Worm (Caenorhabditis elegans): ENCODE measurements around the gene F19B2.7.

F19B2.7 gene

ce11 chrV:20142285-20142684, 9.2 kb upstream of the F19B2.7 start, which contains the start of gene Y113G7A.12:
Gene Y113G7A.12, plus strand, starts transcription at chrV:20142585.
- TF ChIP-seq aptf-2 (GFP tag; conservative IDR thresholded peaks at IDR 0.05) (no peak), nfya-1 (tag; optimal IDR thresholded peaks at IDR 0.05; ENCODE audit: borderline replicate concordance, insufficient read depth) (no peak)

- no peak for TF ChIP-seq snpc-4 (GFP tag; optimal IDR thresholded peaks at IDR 0.05)
- peak in 2 of 4 experiments; percentile 72 to 79 for TF ChIP-seq snpc-4 (tag; optimal IDR thresholded peaks at IDR 0.05)
- peak; percentile 61 for TF ChIP-seq snpc-1.1 (tag; optimal IDR thresholded peaks at IDR 0.05; ENCODE audit: insufficient read depth)
- no peak for TF ChIP-seq somi-1 (GFP tag; optimal IDR thresholded peaks at IDR 0.05)
- TF ChIP-seq F52B5.7 (tag; optimal IDR thresholded peaks at IDR 0.05) = no peak
Measured at ce11 chrV:20143711-20144110, 7.8 kb upstream of the F19B2.7 start.

ce11 chrV:20147662-20148245, 3.8 kb upstream of the F19B2.7 start, which contains the start of gene Y113G7A.13:
Gene Y113G7A.13, plus strand, starts transcription at chrV:20148195.
- TF ChIP-seq nhr-90 (tag; optimal IDR thresholded peaks at IDR 0.05) (no peak), nhr-80 (tag; optimal IDR thresholded peaks at IDR 0.05) (peak; percentile 79), attf-5 (GFP tag; optimal IDR thresholded peaks at IDR 0.05) (peak; percentile 41)

ce11 chrV:20151855-20152254, 323 bp downstream of the F19B2.7 start:
- TF ChIP-seq B0261.1 (tag; optimal IDR thresholded peaks at IDR 0.05) (peak; percentile 39), rpc-1 (optimal IDR thresholded peaks at IDR 0.05) (peak; percentile 39), rpc-1 (tag; optimal IDR thresholded peaks at IDR 0.05) (peak; percentile 71), tbp1 (GFP tag; optimal IDR thresholded peaks at IDR 0.05) (peak; percentile 64), rec-8 (tag; optimal IDR thresholded peaks at IDR 0.05) (no peak)

- TF ChIP-seq hrde-1 (tag; optimal IDR thresholded peaks at IDR 0.05; ENCODE audit: borderline replicate concordance) (no peak), ceh-79 (tag; optimal IDR thresholded peaks at IDR 0.05) (no peak), B0336.3 (GFP tag; IDR thresholded peaks at IDR 0.05) (no peak), Y67H2A.10 (GFP tag; conservative IDR thresholded peaks at IDR 0.05) (no peak), nfya-1 (tag; optimal IDR thresholded peaks at IDR 0.05; ENCODE audit: borderline replicate concordance, insufficient read depth) (no peak), somi-1 (GFP tag; optimal IDR thresholded peaks at IDR 0.05) (no peak), dpff-1 (tag; optimal IDR thresholded peaks at IDR 0.05) (no peak), ztf-26 (tag; optimal IDR thresholded peaks at IDR 0.05) (no peak), atf-7 (tag; optimal IDR thresholded peaks at IDR 0.05) (no peak), unc-130 (GFP tag; optimal IDR thresholded peaks at IDR 0.05) (no peak)
Measured at ce11 chrV:20158223-20158622, 6.7 kb downstream of the F19B2.7 start, which contains the start of gene F19B2.6. Gene F19B2.6, plus strand, starts transcription at chrV:20158523.

ce11 chrV:20161781-20162289, 10.3 kb downstream of the F19B2.7 start:
- TF ChIP-seq B0336.3 (GFP tag; IDR thresholded peaks at IDR 0.05) (peak; percentile 74), bed-2 (GFP tag; IDR thresholded peaks at IDR 0.05) (no peak), mel-28 (tag; optimal IDR thresholded peaks at IDR 0.05; ENCODE audit: borderline replicate concordance) (no peak), gei-17 (GFP tag; optimal IDR thresholded peaks at IDR 0.05) (peak; percentile 10), fkh-3 (tag; optimal IDR thresholded peaks at IDR 0.05) (peak; percentile 14), B0019.2 (GFP tag; conservative IDR thresholded peaks at IDR 0.05) (no peak), egl-18 (GFP tag; IDR thresholded peaks at IDR 0.05) (0 out of 2 replicates have a peak, but pooled peaks have one; percentile 61), madf-6 (GFP tag; IDR thresholded peaks at IDR 0.05) (peak; percentile 4; the same call in 1 of the 2 replicates), Y53G8AR.9 (GFP tag; conservative IDR thresholded peaks at IDR 0.05) (0 out of 2 replicates have a peak, but pooled peaks have one; percentile 82), nhr-90 (tag; optimal IDR thresholded peaks at IDR 0.05) (no peak), tlf-1 (GFP tag; optimal IDR thresholded peaks at IDR 0.05) (peak; percentile 37), lag-1 (GFP tag; IDR thresholded peaks at IDR 0.05) (no peak), rpc-1 (optimal IDR thresholded peaks at IDR 0.05) (no peak), rpc-1 (tag; optimal IDR thresholded peaks at IDR 0.05) (no peak), C17E4.6 (GFP tag; IDR thresholded peaks at IDR 0.05) (no peak), nhr-120 (GFP tag; IDR thresholded peaks at IDR 0.05) (no peak), nfyb-1 (GFP tag; IDR thresholded peaks at IDR 0.05) (0 out of 2 replicates have a peak, but pooled peaks have one; percentile 22), repo-1 (tag; optimal IDR thresholded peaks at IDR 0.05) (peak; percentile 64), tbp1 (GFP tag; optimal IDR thresholded peaks at IDR 0.05) (no peak), die-1 (tag; optimal IDR thresholded peaks at IDR 0.05) (no peak)

Measured in whole organism, young adult.